Fruit fly (Drosophila melanogaster): ENCODE data around the gene CG32817.
A peak's percentile ranks its signal among the peaks of the same experiment; 100 is the strongest.

CG32817 gene

DNA sequence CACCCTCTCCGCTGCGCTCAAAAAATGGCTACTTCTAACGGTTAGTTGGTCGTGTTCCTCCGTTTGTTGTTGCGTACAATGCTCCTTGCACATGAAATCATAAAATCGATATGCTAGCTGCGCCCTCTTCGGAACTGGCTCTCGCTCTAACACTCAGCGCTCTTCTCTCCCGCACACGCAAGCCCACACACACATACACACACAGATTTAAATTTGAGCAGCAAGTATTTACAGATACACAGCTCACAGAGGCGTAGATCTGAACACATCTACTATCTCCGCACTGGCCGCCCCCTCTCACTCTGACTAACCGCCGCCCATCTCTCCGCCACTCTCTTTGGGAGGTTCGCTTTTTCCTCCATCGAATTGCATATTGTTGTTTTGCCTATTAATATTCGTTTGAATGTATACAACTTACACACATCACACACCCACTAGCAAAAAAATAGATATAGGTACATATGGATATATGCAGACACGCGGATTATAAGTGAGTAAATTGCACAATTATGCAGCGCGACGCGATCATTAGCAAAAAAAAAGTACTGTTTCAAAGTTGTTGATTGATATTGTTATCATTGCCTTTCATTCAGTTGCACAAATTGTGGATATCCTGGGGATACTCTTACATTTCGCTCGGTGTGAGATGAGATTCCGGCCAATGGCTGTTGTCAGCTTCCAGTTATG is 43.6 kb downstream of the CG32817 start (continued):
- TF ChIP-seq HLH3B (GFP tag; IDR thresholded peaks at IDR 0.05) (peak; percentile 81), BtbVII (GFP tag; optimal IDR thresholded peaks at IDR 0.05) (peak; percentile 42), CG1233 (GFP tag; optimal IDR thresholded peaks at IDR 0.05) (peak; percentile 82), CG6254 (GFP tag; optimal IDR thresholded peaks at IDR 0.05) (peak; percentile 64), CG10462 (GFP tag; optimal IDR thresholded peaks at IDR 0.05) (peak; percentile 20), CG7372 (GFP tag; IDR thresholded peaks at IDR 0.05) (peak; percentile 60), Camta (GFP tag; optimal IDR thresholded peaks at IDR 0.05) (peak; percentile 64), sug (tag; optimal IDR thresholded peaks at IDR 0.05) (peak; percentile 84), ftz-f1 (GFP tag; optimal IDR thresholded peaks at IDR 0.05) (peak; percentile 70), Fer3 (tag; optimal IDR thresholded peaks at IDR 0.05) (peak; percentile 86), CG10267 (tag; optimal IDR thresholded peaks at IDR 0.05) (peak; percentile 44), Hmx (GFP tag; optimal IDR thresholded peaks at IDR 0.05) (peak; percentile 29), CG12769 (tag; optimal IDR thresholded peaks at IDR 0.05) (peak; percentile 97), Ets65A (GFP tag) (peak; percentile 95), danr (GFP tag; IDR thresholded peaks at IDR 0.05) (0 out of 2 replicates have a peak, but pooled peaks have one; percentile 30), Sry-δ (GFP tag; optimal IDR thresholded peaks at IDR 0.05) (peak; percentile 26), org-1 (GFP tag; optimal IDR thresholded peaks at IDR 0.05) (peak; percentile 79), TFAM (GFP tag; optimal IDR thresholded peaks at IDR 0.05) (no peak), sob (GFP tag; IDR thresholded peaks at IDR 0.05) (peak; percentile 91), sens-2 (GFP tag; IDR thresholded peaks at IDR 0.05) (peak; percentile 77), CG13296 (GFP tag; optimal IDR thresholded peaks at IDR 0.05) (peak; percentile 87), CG5245 (GFP tag; optimal IDR thresholded peaks at IDR 0.05) (peak; percentile 84), Doc2 (GFP tag; IDR thresholded peaks at IDR 0.05) (peak; percentile 65; the same call in 1 of the 2 replicates), CG34422 (GFP tag; IDR thresholded peaks at IDR 0.05) (peak; percentile 84), slbo (GFP tag; IDR thresholded peaks at IDR 0.05) (peak; percentile 96), exex (tag; optimal IDR thresholded peaks at IDR 0.05) (peak; percentile 52), CG2202 (tag; optimal IDR thresholded peaks at IDR 0.05) (peak; percentile 53), pho (GFP tag; optimal IDR thresholded peaks at IDR 0.05) (peak; percentile 82), wdn (GFP tag; IDR thresholded peaks at IDR 0.05) (peak; percentile 78), rib (GFP tag; IDR thresholded peaks at IDR 0.05) (peak; percentile 92), caup (GFP tag; optimal IDR thresholded peaks at IDR 0.05; ENCODE audit: severe bottlenecking) (peak; percentile 88), lola (GFP tag; optimal IDR thresholded peaks at IDR 0.05) (peak in 1 of 3 experiments; percentile 4), schlank (tag; optimal IDR thresholded peaks at IDR 0.05) (peak; percentile 88), CG5953 (GFP tag; IDR thresholded peaks at IDR 0.05) (peak; percentile 75), CG2889 (GFP tag; IDR thresholded peaks at IDR 0.05) (no peak; the same call in 2 of the 3 replicates), Neu2 (GFP tag; optimal IDR thresholded peaks at IDR 0.05; ENCODE audit: borderline replicate concordance) (no peak), bigmax (GFP tag; optimal IDR thresholded peaks at IDR 0.05) (peak; percentile 22), lilli (GFP tag; optimal IDR thresholded peaks at IDR 0.05) (peak; percentile 92), Dref (GFP tag; IDR thresholded peaks at IDR 0.05) (peak; percentile 49), tx (GFP tag; optimal IDR thresholded peaks at IDR 0.05) (peak; percentile 81), pros (GFP tag; optimal IDR thresholded peaks at IDR 0.05) (peak; percentile 9), nerfin-2 (GFP tag; IDR thresholded peaks at IDR 0.05; ENCODE audit: partially characterized antibody) (no peak), tna (GFP tag; IDR thresholded peaks at IDR 0.05; ENCODE audit: partially characterized antibody) (0 out of 2 replicates have a peak, but pooled peaks have one; percentile 43), abd-A (tag; optimal IDR thresholded peaks at IDR 0.05) (peak; percentile 55), CG2199 (GFP tag; IDR thresholded peaks at IDR 0.05) (peak; percentile 80; the same call in 2 of the 3 replicates), CG12219 (GFP tag; optimal IDR thresholded peaks at IDR 0.05) (peak; percentile 77), Hr39 (optimal IDR thresholded peaks at IDR 0.05) (no peak), Gug (GFP tag; IDR thresholded peaks at IDR 0.05) (peak; percentile 96), CG9437 (GFP tag; optimal IDR thresholded peaks at IDR 0.05) (no peak), gem (tag; optimal IDR thresholded peaks at IDR 0.05) (peak; percentile 76)

Measured in whole organism, embryonic.